Fruit fly (Drosophila melanogaster): ENCODE results near the gene mdy.

Gene mdy

DNA sequence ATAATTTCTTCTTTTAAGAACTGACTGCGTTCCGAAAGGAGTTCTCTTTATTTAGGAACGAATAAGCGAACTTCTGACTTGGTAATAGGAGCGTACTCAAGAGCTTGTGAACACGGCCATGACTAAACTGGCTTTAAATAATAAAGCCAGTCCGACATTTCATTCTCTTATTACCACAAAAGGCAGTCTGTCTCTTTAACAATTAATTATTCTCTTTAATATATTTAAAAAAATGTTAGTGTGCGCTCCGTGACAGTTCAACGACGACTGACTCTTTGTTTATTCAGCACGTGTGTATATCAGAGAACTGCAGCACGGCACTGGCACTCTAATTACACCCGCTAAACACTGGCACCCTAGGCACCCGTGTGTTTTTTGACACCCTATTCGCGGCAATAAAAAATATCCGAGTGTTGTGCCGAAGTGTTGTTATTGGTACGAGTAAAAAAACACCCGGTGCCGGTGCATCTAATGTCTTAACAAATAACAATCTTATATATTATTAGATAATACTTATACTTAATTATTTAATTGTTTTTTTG, 42.1 kb downstream of the mdy start, which contains the start of gene CG31809 (continued):
- peak; percentile 25 for TF ChIP-seq CG6813 (GFP tag; optimal IDR thresholded peaks at IDR 0.05)
- TF ChIP-seq dan (GFP tag; IDR thresholded peaks at IDR 0.05) = no peak
- no peak for TF ChIP-seq CG3726 (GFP tag; IDR thresholded peaks at IDR 0.05)
- TF ChIP-seq kni (GFP tag; optimal IDR thresholded peaks at IDR 0.05) = peak; percentile 8
- TF ChIP-seq CG11504 (tag; optimal IDR thresholded peaks at IDR 0.05) = peak; percentile 3
- peak; percentile 7 for TF ChIP-seq lab (GFP tag; optimal IDR thresholded peaks at IDR 0.05)
- TF ChIP-seq cwo (GFP tag; optimal IDR thresholded peaks at IDR 0.05) = peak; percentile 67
- peak; percentile 47 for TF ChIP-seq wek (GFP tag; optimal IDR thresholded peaks at IDR 0.05)
- TF ChIP-seq onecut (GFP tag; IDR thresholded peaks at IDR 0.05) = peak; percentile 38; the same call in 1 of the 2 replicates

DNA sequence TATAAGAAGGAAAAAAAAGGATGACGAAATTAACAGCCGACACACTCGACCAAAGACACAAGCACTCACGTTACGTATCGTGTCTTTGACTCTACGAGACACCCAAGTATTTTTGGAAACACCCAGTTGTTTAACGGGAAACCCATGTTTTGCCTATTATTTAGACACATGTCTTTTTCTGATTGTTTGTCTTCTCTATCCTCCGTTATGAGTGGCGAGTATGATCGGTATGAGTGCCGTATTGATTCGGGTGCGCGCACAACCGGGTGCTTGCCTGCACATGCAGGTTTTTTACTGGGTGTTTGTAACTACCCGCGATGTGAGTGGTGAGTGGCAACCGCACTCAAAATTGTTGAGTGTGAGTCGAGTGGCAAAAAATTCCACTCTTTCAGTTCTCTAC, 42.6 kb downstream of the mdy start:
- peak; percentile 94 for TF ChIP-seq z (GFP tag; IDR thresholded peaks at IDR 0.05)
- TF ChIP-seq CG9437 (GFP tag; optimal IDR thresholded peaks at IDR 0.05) = peak; percentile 79
- peak; percentile 78 for TF ChIP-seq Ets65A (GFP tag)
- peak; percentile 98 for TF ChIP-seq CG2199 (GFP tag; IDR thresholded peaks at IDR 0.05)
- no peak for TF ChIP-seq chif (GFP tag; optimal IDR thresholded peaks at IDR 0.05)
- TF ChIP-seq ap (GFP tag; IDR thresholded peaks at IDR 0.05) = no peak
- TF ChIP-seq CG8290 (GFP tag; optimal IDR thresholded peaks at IDR 0.05) = no peak
- TF ChIP-seq CG8290 (tag; optimal IDR thresholded peaks at IDR 0.05) = peak in 1 of 2 experiments; percentile 9
- peak; percentile 21 for TF ChIP-seq CG3163 (GFP tag; optimal IDR thresholded peaks at IDR 0.05)
- TF ChIP-seq CG10366 (GFP tag; IDR thresholded peaks at IDR 0.05) = peak; percentile 9; the same call in 1 of the 2 replicates
- TF ChIP-seq tll (GFP tag; optimal IDR thresholded peaks at IDR 0.05) = peak in 1 of 2 experiments; percentile 51
- peak; percentile 4 for TF ChIP-seq CG15479 (GFP tag; optimal IDR thresholded peaks at IDR 0.05)
- peak; percentile 75 for TF ChIP-seq Med (GFP tag)
- TF ChIP-seq MESR4 (GFP tag; optimal IDR thresholded peaks at IDR 0.05) = no peak
- TF ChIP-seq twi (tag; optimal IDR thresholded peaks at IDR 0.05) = peak; percentile 87
- TF ChIP-seq CG13287 (GFP tag; IDR thresholded peaks at IDR 0.05; ENCODE audit: partially characterized antibody) = no peak

DNA sequence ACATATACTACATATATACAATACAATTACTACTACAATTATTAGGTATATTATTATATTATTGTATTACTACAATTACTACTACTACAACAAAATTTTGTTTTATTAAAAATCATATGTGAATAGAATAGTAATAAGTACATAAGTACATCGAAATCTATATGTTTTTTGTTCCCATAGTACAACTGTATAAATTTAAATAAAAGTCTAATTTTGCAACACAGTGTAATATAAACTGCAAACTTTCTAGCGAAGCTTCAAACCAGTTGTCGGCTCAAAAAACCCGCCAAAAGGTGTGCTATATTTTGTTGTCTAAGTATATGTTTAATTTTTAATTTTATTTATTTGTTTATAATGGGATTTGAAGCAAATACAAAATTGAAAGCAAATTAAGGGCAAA, 43.1 kb downstream of the mdy start:
- no peak for TF ChIP-seq CG42726 (GFP tag; IDR thresholded peaks at IDR 0.05; ENCODE audit: partially characterized antibody)
- no peak for TF ChIP-seq CG13624 (GFP tag; optimal IDR thresholded peaks at IDR 0.05)
- TF ChIP-seq shn (GFP tag; optimal IDR thresholded peaks at IDR 0.05) = no peak
- TF ChIP-seq lola (GFP tag; optimal IDR thresholded peaks at IDR 0.05) = peak in 1 of 3 experiments; percentile 37
- peak; percentile 40 for TF ChIP-seq sens (GFP tag)
- TF ChIP-seq CG8388 (GFP tag; optimal IDR thresholded peaks at IDR 0.05) = peak; percentile 36
- peak; percentile 44 for TF ChIP-seq unpg (GFP tag; optimal IDR thresholded peaks at IDR 0.05)
- TF ChIP-seq Ravus (GFP tag; IDR thresholded peaks at IDR 0.05) = no peak
- TF ChIP-seq CG15601 (tag; optimal IDR thresholded peaks at IDR 0.05) = peak; percentile 18
- TF ChIP-seq cato (GFP tag; optimal IDR thresholded peaks at IDR 0.05; ENCODE audit: borderline replicate concordance) = no peak
- no peak for TF ChIP-seq CG12299 (tag; optimal IDR thresholded peaks at IDR 0.05)
- TF ChIP-seq rib (GFP tag; IDR thresholded peaks at IDR 0.05) = no peak
- TF ChIP-seq CG10147 (GFP tag; optimal IDR thresholded peaks at IDR 0.05) = no peak
- peak; percentile 25 for TF ChIP-seq tap (tag; optimal IDR thresholded peaks at IDR 0.05)
- no peak for TF ChIP-seq otp (GFP tag; IDR thresholded peaks at IDR 0.05)
- TF ChIP-seq Ssrp (tag; optimal IDR thresholded peaks at IDR 0.05) = peak; percentile 18
- no peak for TF ChIP-seq gsb (GFP tag; IDR thresholded peaks at IDR 0.05)
- no peak for TF ChIP-seq CG16863 (GFP tag; optimal IDR thresholded peaks at IDR 0.05)
- no peak for TF ChIP-seq Med (GFP tag)
- TF ChIP-seq CG14710 (tag; optimal IDR thresholded peaks at IDR 0.05) = peak; percentile 17
- no peak for TF ChIP-seq Meics (GFP tag; optimal IDR thresholded peaks at IDR 0.05)
- TF ChIP-seq CG16779 (GFP tag; IDR thresholded peaks at IDR 0.05) = no peak
- peak; percentile 17 for TF ChIP-seq gcm (GFP tag; optimal IDR thresholded peaks at IDR 0.05)
- TF ChIP-seq CG1233 (GFP tag; optimal IDR thresholded peaks at IDR 0.05) = no peak
- no peak for TF ChIP-seq CG31388 (GFP tag; optimal IDR thresholded peaks at IDR 0.05)
